Worm (Caenorhabditis elegans) whole organism, midembryonic: ENCODE data around the gene sra-10.

Experiments used
- T22C8.4 ChIP-seq: fragments of 200-800 bp; sonication (Bioruptor generic); IDR thresholded peaks from 2 replicates; pipeline ENCODE4 v1.3.6; 2022; ENCODE audit warnings: missing genetic modification characterization, missing compliant biosample characterization
- cog-1 ChIP-seq: sonication (generic microtip); optimal IDR thresholded peaks from 2 replicates; lab custom pipeline; 2016; ENCODE audit warnings: missing genetic modification characterization, missing compliant biosample characterization
- flt-1 ChIP-seq: fragments of 200-800 bp; sonication (Bioruptor generic); IDR thresholded peaks from 2 replicates; pipeline ENCODE4 v1.3.6; 2022; ENCODE audit warnings: missing genetic modification characterization, missing compliant biosample characterization
- klf-2 ChIP-seq: fragments of 200-800 bp; sonication (Bioruptor generic); conservative IDR thresholded peaks from 2 replicates; pipeline ENCODE4 v1.3.6; 2022; ENCODE audit warnings: missing genetic modification reagents, missing genetic modification characterization, missing compliant biosample characterization
- med-1 ChIP-seq: sonication (generic microtip); optimal IDR thresholded peaks from 2 replicates; lab custom pipeline; 2017; ENCODE audit warnings: missing genetic modification characterization, mild to moderate bottlenecking, missing compliant biosample characterization, antibody characterized with exemption, missing genetic modification reagents; ENCODE audit not compliant: insufficient read depth
- ref-1 ChIP-seq: fragments of 200-800 bp; sonication (Bioruptor generic); conservative IDR thresholded peaks from 2 replicates; pipeline ENCODE4 v1.3.6; 2022; ENCODE audit warnings: missing genetic modification reagents, missing genetic modification characterization, missing compliant biosample characterization
- tab-1 ChIP-seq: fragments of 200-800 bp; sonication (Bioruptor generic); IDR thresholded peaks from 2 replicates; pipeline ENCODE4 v1.3.6; 2022; ENCODE audit warnings: missing genetic modification characterization, missing compliant biosample characterization
- ztf-23 ChIP-seq: fragments of 200-800 bp; sonication (Bioruptor generic); IDR thresholded peaks from 2 replicates; pipeline ENCODE4 v1.3.6; 2022; ENCODE audit warnings: missing genetic modification reagents, missing genetic modification characterization, missing compliant biosample characterization
- ztf-29 ChIP-seq: fragments of 200-800 bp; sonication (Bioruptor generic); IDR thresholded peaks from 2 replicates; pipeline ENCODE4 v1.3.6; 2022; ENCODE audit warnings: missing genetic modification reagents, missing genetic modification characterization, missing compliant biosample characterization

The sra-10 gene

DNA sequence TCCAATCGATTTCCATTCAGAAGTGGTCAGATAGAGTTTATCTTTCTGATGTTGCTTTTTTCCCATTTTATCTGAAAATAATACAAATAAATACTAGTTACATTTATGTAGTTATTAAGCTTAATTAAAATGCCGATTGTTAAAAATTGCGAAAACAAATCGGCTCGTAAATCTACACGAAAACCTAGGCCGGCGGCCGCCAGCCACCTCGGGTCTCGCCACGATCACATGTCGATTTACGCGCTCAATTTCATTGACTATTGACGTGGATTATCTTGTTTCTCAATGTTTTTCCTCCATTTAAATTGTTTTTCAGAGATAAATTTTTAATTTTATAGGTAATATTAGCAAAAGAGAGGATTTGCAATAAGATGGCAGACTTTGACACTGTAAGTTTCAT lies 22.4 kb downstream of the sra-10 start, which contains the start of the genes cyn-4 and copz-1:
Gene cyn-4 (minus strand): TSS at position 71 of the 400 bp plus-strand sequence.
Gene copz-1 (plus strand): TSS at position 339 of the 400 bp plus-strand sequence.
- TF ChIP-seq cog-1 (tag; lab: Kevin White, UChicago) (peak; percentile 80), flt-1 (GFP tag; lab: Robert Waterston, UW) (0 out of 2 replicates have a peak, but pooled peaks have one; percentile 46), T22C8.4 (no peak), med-1 (GFP tag; lab: Kevin White, UChicago) (no peak), ztf-29 (GFP tag; lab: Robert Waterston, UW) (no peak), klf-2 (GFP tag; lab: Robert Waterston, UW) (0 out of 2 replicates have a peak, but pooled peaks have one; percentile 42), ztf-23 (GFP tag; lab: Robert Waterston, UW) (peak; percentile 67), ref-1 (GFP tag; lab: Robert Waterston, UW) (no peak), tab-1 (GFP tag; lab: Robert Waterston, UW) (0 out of 2 replicates have a peak, but pooled peaks have one; percentile 29)

DNA sequence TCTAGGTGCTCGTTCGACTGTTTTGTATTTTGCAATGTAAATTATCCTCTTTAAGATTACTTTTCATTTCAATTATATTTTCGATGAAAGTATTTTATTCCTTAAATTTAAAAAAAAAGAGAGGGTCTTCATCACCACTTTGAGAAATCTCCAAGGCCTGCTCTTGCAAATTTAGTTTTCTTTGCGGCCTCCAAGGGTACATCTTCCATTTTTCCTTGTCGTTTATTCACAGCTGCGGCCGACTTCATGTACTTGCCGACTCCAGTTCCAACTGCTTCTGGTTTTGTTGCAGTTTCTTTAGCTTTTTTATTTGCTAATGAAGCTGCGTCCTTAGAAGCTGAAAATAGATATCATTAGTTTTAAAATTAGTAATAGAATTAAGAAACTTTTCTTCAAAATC lies 24.2 kb downstream of the sra-10 start:
- TF ChIP-seq T22C8.4 (no peak), ref-1 (GFP tag; lab: Robert Waterston, UW) (no peak), tab-1 (GFP tag; lab: Robert Waterston, UW) (no peak), ztf-29 (GFP tag; lab: Robert Waterston, UW) (no peak), ztf-23 (GFP tag; lab: Robert Waterston, UW) (no peak), flt-1 (GFP tag; lab: Robert Waterston, UW) (no peak)

DNA sequence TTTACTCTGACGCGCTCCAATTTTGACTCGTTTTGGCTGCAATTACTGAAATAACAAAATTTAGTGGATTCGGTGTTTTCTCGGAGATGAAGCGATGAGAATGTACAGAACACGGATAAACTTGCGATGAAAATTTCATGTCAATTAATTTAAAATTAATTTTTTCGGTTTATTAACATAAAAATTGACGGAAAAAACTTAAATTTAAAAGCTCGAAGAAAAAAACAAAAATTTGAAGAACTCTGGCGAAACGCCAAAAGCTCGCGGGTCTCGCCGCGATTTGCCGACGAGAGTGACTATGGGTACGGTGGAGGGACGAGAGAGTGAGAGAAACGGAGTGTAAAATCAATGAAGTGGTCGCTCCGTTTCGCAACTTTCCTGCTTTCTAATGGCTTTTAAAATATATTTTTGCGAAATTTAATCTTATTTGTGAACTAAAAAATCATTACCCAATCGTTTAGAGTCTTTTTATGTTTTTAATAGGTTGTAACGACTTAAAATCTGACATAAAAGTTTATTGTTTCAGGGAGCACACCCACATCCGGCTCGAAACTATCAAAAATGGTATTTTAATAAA lies 26.1 kb downstream of the sra-10 start, which contains the start of the genes gmps-1 and cap-2:
Gene gmps-1 (minus strand): TSS at position 51 of the 577 bp plus-strand sequence.
Gene cap-2 (plus strand): TSS at position 527 of the 577 bp plus-strand sequence.
- TF ChIP-seq ztf-23 (GFP tag; lab: Robert Waterston, UW) (peak; percentile 59; the same call in 1 of the 2 replicates), cog-1 (tag; lab: Kevin White, UChicago) (peak; percentile 64), tab-1 (GFP tag; lab: Robert Waterston, UW) (no peak), flt-1 (GFP tag; lab: Robert Waterston, UW) (peak; percentile 76), T22C8.4 (peak; percentile 86)

- TF ChIP-seq klf-2 (GFP tag; lab: Robert Waterston, UW) (no peak), T22C8.4 (no peak), flt-1 (GFP tag; lab: Robert Waterston, UW) (no peak), ref-1 (GFP tag; lab: Robert Waterston, UW) (no peak), cog-1 (tag; lab: Kevin White, UChicago) (no peak), tab-1 (GFP tag; lab: Robert Waterston, UW) (no peak), ztf-29 (GFP tag; lab: Robert Waterston, UW) (no peak), ztf-23 (GFP tag; lab: Robert Waterston, UW) (no peak), med-1 (GFP tag; lab: Kevin White, UChicago) (no peak)
Measured at ce11 chrII:10867219-10867618, 27.7 kb downstream of the sra-10 start.

DNA sequence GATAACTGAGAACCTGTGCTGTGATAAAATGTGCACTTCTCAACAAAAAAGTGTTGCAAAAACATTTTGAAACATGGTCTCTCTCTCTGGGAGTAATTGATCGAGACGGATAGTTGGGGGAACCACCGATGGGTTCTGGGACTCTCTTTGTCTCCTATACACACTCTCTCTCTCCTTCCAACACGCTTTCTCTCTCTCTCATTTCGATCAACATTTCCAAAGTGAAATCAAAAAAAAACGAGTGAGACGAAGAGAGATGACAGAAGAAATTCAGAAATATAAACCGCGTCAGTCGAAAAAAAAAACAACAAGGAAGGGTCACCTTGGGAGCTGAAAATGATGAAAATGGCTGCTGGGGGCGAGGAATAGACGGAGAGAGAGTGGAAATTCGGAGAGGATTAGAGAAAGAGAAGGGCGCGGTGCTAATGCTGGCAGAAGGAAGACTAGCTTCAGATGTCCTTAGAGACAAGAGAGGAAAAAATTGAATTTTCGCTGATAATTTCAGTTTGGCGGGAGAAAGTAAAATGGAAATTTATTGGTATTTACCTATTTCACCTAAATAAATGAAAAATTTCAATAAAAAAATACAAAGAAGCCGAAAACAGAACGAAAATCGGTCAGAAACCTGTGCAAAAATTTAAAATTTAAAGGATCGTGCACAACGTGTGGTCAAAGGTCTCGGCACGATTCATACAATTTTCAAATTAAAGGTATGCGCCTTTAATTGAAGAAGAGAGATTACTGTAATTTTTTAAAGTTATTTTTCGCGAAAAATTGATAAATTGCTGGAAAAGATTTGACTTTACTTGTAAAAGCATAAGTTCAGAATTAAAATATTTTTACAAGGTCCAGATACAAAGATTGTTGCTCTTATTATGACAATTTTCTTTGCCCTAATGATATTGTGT lies 31.9 kb downstream of the sra-10 start:
- TF ChIP-seq T22C8.4 = no peak
- no peak for TF ChIP-seq ref-1 (GFP tag; lab: Robert Waterston, UW)
- no peak for TF ChIP-seq klf-2 (GFP tag; lab: Robert Waterston, UW)
- TF ChIP-seq ztf-23 (GFP tag; lab: Robert Waterston, UW) = no peak
- TF ChIP-seq flt-1 (GFP tag; lab: Robert Waterston, UW) = no peak
- TF ChIP-seq ztf-29 (GFP tag; lab: Robert Waterston, UW) = no peak
- TF ChIP-seq med-1 (GFP tag; lab: Kevin White, UChicago) = no peak
- TF ChIP-seq cog-1 (tag; lab: Kevin White, UChicago) = no peak

ce11 chrII:10861723-10862486 lies 33.0 kb downstream of the sra-10 start:
- TF ChIP-seq ref-1 (GFP tag; lab: Robert Waterston, UW) (no peak), flt-1 (GFP tag; lab: Robert Waterston, UW) (no peak), klf-2 (GFP tag; lab: Robert Waterston, UW) (no peak), ztf-23 (GFP tag; lab: Robert Waterston, UW) (no peak), med-1 (GFP tag; lab: Kevin White, UChicago) (no peak), T22C8.4 (no peak), cog-1 (tag; lab: Kevin White, UChicago) (no peak), ztf-29 (GFP tag; lab: Robert Waterston, UW) (no peak), tab-1 (GFP tag; lab: Robert Waterston, UW) (no peak)

DNA sequence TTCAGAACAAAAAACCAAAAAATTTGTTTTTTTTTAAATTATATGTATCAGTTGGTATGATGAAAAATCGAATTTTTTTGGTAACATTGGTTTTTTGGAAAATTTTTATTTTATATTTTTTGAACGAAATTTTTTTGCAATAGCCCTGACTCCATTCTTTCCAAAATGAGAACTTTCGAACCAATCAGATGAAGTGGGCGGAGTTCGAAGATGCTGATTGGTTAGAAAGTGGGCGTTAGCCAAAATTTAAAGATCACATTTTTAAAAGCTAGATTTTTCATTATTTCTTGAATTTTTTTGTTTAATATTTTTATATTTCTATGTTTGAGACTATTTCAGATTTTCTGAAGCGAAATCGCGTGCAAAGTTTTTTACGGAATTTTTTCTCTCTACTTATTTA lies 33.6 kb downstream of the sra-10 start:
- TF ChIP-seq ref-1 (GFP tag; lab: Robert Waterston, UW) (no peak), tab-1 (GFP tag; lab: Robert Waterston, UW) (no peak), med-1 (GFP tag; lab: Kevin White, UChicago) (no peak), ztf-23 (GFP tag; lab: Robert Waterston, UW) (no peak), ztf-29 (GFP tag; lab: Robert Waterston, UW) (no peak), cog-1 (tag; lab: Kevin White, UChicago) (no peak), flt-1 (GFP tag; lab: Robert Waterston, UW) (no peak), T22C8.4 (no peak), klf-2 (GFP tag; lab: Robert Waterston, UW) (no peak)

DNA sequence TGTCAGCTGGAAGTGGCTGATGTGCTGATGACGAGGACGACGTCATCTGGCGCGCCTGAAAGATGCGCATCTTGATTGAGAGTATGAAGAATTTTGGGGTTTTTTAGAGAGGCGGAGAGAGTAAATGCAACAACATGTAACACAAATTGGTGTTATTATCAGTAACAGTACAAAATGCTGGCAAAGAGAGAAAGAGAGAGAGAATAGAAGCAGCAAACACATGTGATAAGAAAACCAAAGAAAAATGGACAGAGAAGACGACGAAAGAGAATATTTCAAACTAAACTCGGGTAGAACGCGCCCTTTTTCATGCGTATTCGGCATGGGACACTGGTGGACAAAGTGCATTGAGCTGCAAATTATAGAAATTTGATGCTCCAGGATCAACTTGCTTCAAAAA lies 34.1 kb downstream of the sra-10 start, which contains the start of gene M106.3:
Gene M106.3 (minus strand): TSS at position 70 of the 400 bp plus-strand sequence.
- TF ChIP-seq cog-1 (tag; lab: Kevin White, UChicago) = no peak
- TF ChIP-seq ref-1 (GFP tag; lab: Robert Waterston, UW) = no peak
- no peak for TF ChIP-seq med-1 (GFP tag; lab: Kevin White, UChicago)
- no peak for TF ChIP-seq T22C8.4
- no peak for TF ChIP-seq ztf-23 (GFP tag; lab: Robert Waterston, UW)
- no peak for TF ChIP-seq ztf-29 (GFP tag; lab: Robert Waterston, UW)
- TF ChIP-seq tab-1 (GFP tag; lab: Robert Waterston, UW) = no peak
- TF ChIP-seq klf-2 (GFP tag; lab: Robert Waterston, UW) = no peak
- TF ChIP-seq flt-1 (GFP tag; lab: Robert Waterston, UW) = no peak
